Worm (Caenorhabditis elegans): ENCODE measurements around the gene ZK1307.3.

Gene ZK1307.3

ce11 chrII:9611347-9611923 lies 41.4 kb downstream of the ZK1307.3 start, which contains the start of the genes T15H9.5 and T15H9.4:
T15H9.5 (minus strand) TSS chrII:9611447.
T15H9.4 (plus strand) TSS chrII:9611873.
- TF ChIP-seq unc-62 (GFP tag; optimal IDR thresholded peaks at IDR 0.05) (no peak), jun-1 (tag; optimal IDR thresholded peaks at IDR 0.05) (no peak), mdl-1 (tag; optimal IDR thresholded peaks at IDR 0.05) (no peak), mml-1 (tag; optimal IDR thresholded peaks at IDR 0.05) (no peak), sea-2 (GFP tag; optimal IDR thresholded peaks at IDR 0.05) (no peak), elt-3 (tag; optimal IDR thresholded peaks at IDR 0.05) (no peak), nhr-77 (tag; optimal IDR thresholded peaks at IDR 0.05) (no peak), nhr-25 (tag; optimal IDR thresholded peaks at IDR 0.05) (no peak), aly-2 (tag; optimal IDR thresholded peaks at IDR 0.05) (no peak), zag-1 (tag; optimal IDR thresholded peaks at IDR 0.05) (no peak), nhr-12 (tag; optimal IDR thresholded peaks at IDR 0.05) (no peak), ZK546.5 (tag; optimal IDR thresholded peaks at IDR 0.05) (no peak), lin-15B (tag; optimal IDR thresholded peaks at IDR 0.05) (no peak)

DNA sequence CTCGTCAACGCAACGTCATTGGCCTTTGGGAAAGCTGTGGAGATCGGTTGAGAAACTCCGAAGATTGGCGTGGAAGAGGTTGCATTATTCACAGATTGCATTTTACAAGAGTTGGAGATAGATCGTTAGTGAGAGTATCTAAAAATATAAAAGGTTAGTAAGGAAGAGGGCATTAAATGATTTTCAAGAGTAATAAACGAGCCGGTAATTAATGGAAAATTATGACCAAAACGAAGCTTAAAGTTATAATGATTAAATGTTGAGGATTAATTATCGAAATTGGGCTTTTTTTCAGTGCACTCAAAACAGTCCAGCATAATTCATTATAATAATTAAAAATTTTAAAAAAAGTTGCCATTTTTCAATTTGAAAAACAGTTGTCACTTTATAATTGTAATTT lies 43.5 kb downstream of the ZK1307.3 start, which contains the start of gene pap-2:
Gene pap-2 (minus strand): TSS at position 101 of the 400 bp plus-strand sequence.
- TF ChIP-seq ZK546.5 (tag; optimal IDR thresholded peaks at IDR 0.05) = no peak
- no peak for TF ChIP-seq skn-1 (tag; optimal IDR thresholded peaks at IDR 0.05)
- no peak for TF ChIP-seq snpc-4 (tag; optimal IDR thresholded peaks at IDR 0.05)
- TF ChIP-seq nhr-77 (tag; optimal IDR thresholded peaks at IDR 0.05) = no peak
- no peak for TF ChIP-seq lsy-12 (tag; optimal IDR thresholded peaks at IDR 0.05)

DNA sequence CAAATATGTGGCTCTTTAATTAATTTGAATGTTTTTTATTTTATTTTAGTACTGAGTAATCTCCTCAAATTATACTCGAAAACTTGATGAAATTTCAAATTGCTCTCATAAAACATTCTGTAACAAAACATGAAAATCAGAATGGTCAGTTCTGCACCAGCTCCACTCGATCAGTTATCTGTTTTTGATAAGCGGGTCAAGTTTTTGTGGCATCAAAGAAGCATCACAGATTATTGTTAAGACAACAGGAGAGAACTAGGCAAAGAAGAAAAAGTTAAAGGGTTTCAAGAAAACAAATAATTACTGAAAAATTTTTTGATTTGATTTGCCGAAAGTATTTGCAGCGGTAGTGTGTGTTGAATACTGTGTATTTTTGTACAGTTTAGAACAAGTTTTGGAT lies 45.7 kb downstream of the ZK1307.3 start:
- TF ChIP-seq elt-2 (tag; optimal IDR thresholded peaks at IDR 0.05) = peak; percentile 53
- TF ChIP-seq nfya-1 (tag; optimal IDR thresholded peaks at IDR 0.05; ENCODE audit: insufficient read depth) = no peak
- no peak for TF ChIP-seq nhr-67 (tag; optimal IDR thresholded peaks at IDR 0.05)
- no peak for TF ChIP-seq fkh-10 (GFP tag; optimal IDR thresholded peaks at IDR 0.05)
- TF ChIP-seq daf-12 (tag; optimal IDR thresholded peaks at IDR 0.05) = no peak
- no peak for TF ChIP-seq skn-1 (tag; optimal IDR thresholded peaks at IDR 0.05)
- no peak for TF ChIP-seq ceh-82 (tag; optimal IDR thresholded peaks at IDR 0.05)
- TF ChIP-seq nhr-76 (tag; optimal IDR thresholded peaks at IDR 0.05) = no peak
- TF ChIP-seq pha-4 (tag; optimal IDR thresholded peaks at IDR 0.05) = peak; percentile 6
- TF ChIP-seq zag-1 (tag; optimal IDR thresholded peaks at IDR 0.05) = no peak
- TF ChIP-seq lsy-12 (tag; optimal IDR thresholded peaks at IDR 0.05) = no peak
- no peak for TF ChIP-seq fos-1 (tag; optimal IDR thresholded peaks at IDR 0.05)
- no peak for TF ChIP-seq ceh-9 (tag; optimal IDR thresholded peaks at IDR 0.05)
- TF ChIP-seq hmg-11 (tag; optimal IDR thresholded peaks at IDR 0.05) = no peak
- TF ChIP-seq ceh-16 (tag; optimal IDR thresholded peaks at IDR 0.05) = no peak
- TF ChIP-seq pqm-1 (tag; optimal IDR thresholded peaks at IDR 0.05) = peak; percentile 44
- TF ChIP-seq egl-5 (tag; optimal IDR thresholded peaks at IDR 0.05) = no peak
- TF ChIP-seq tbx-2 (tag; optimal IDR thresholded peaks at IDR 0.05) = no peak
- no peak for TF ChIP-seq mml-1 (tag; optimal IDR thresholded peaks at IDR 0.05)
- TF ChIP-seq nhr-12 (tag; optimal IDR thresholded peaks at IDR 0.05) = no peak
- TF ChIP-seq lin-39 (tag; optimal IDR thresholded peaks at IDR 0.05) = no peak
- TF ChIP-seq unc-39 (tag; optimal IDR thresholded peaks at IDR 0.05) = no peak
- TF ChIP-seq snpc-4 (tag; optimal IDR thresholded peaks at IDR 0.05) = no peak
- no peak for TF ChIP-seq elt-3 (tag; optimal IDR thresholded peaks at IDR 0.05)
- no peak for TF ChIP-seq aly-2 (tag; optimal IDR thresholded peaks at IDR 0.05)

ce11 chrII:9606485-9607036 lies 46.3 kb downstream of the ZK1307.3 start:
- TF ChIP-seq nhr-67 (tag; optimal IDR thresholded peaks at IDR 0.05) (no peak), ama-1 (optimal IDR thresholded peaks at IDR 0.05) (peak; percentile 17), ceh-28 (tag; optimal IDR thresholded peaks at IDR 0.05) (no peak), nhr-11 (tag; optimal IDR thresholded peaks at IDR 0.05) (no peak), aly-2 (tag; optimal IDR thresholded peaks at IDR 0.05) (no peak), pha-4 (tag; optimal IDR thresholded peaks at IDR 0.05) (peak; percentile 13), elt-2 (tag; optimal IDR thresholded peaks at IDR 0.05) (peak; percentile 20)
